Worm (Caenorhabditis elegans) whole organism, L3 larva: ENCODE data around the gene mdt-8.

ENCODE experiments used
- R02D3.7 ChIP-seq: fragments of 150-350 bp; optimal IDR thresholded peaks from 2 replicates; lab custom pipeline; 2014; ENCODE audit warnings: missing biosample characterization, missing genetic modification characterization
- ama-1 ChIP-seq: fragments of 150-350 bp; optimal IDR thresholded peaks from 2 replicates; lab custom pipeline; 2018
- ceh-16 ChIP-seq: sonication (generic microtip); optimal IDR thresholded peaks from 2 replicates; lab custom pipeline; 2017; ENCODE audit warnings: missing biosample characterization, missing genetic modification characterization
- ceh-82 ChIP-seq: fragments of 150-350 bp; optimal IDR thresholded peaks from 2 replicates; lab custom pipeline; 2014; ENCODE audit warnings: missing biosample characterization, missing genetic modification characterization
- ceh-9 ChIP-seq: sonication (generic microtip); optimal IDR thresholded peaks from 2 replicates; lab custom pipeline; 2018; ENCODE audit warnings: missing biosample characterization, missing genetic modification characterization
- egl-27 ChIP-seq: sonication (generic microtip); optimal IDR thresholded peaks from 4 replicates; lab custom pipeline; 2017; ENCODE audit warnings: missing biosample characterization, missing genetic modification reagents, missing genetic modification characterization
- egl-5 ChIP-seq: fragments of 150-350 bp; optimal IDR thresholded peaks from 2 replicates; lab custom pipeline; 2017; ENCODE audit warnings: missing biosample characterization, missing genetic modification reagents, missing genetic modification characterization, inconsistent platforms
- elt-1 ChIP-seq: fragments of 150-350 bp; optimal IDR thresholded peaks from 2 replicates; lab custom pipeline; 2014; ENCODE audit warnings: missing biosample characterization, missing genetic modification characterization
- elt-2 ChIP-seq: sonication (generic microtip); optimal IDR thresholded peaks from 2 replicates; lab custom pipeline; 2016; ENCODE audit warnings: missing genetic modification reagents, mild to moderate bottlenecking, missing genetic modification characterization, missing compliant biosample characterization
- fkh-10 ChIP-seq: sonication (generic microtip); optimal IDR thresholded peaks from 2 replicates; lab custom pipeline; 2017; ENCODE audit warnings: missing biosample characterization, missing genetic modification reagents, missing genetic modification characterization
- fkh-2 ChIP-seq: fragments of 150-350 bp; optimal IDR thresholded peaks from 2 replicates; lab custom pipeline; 2014; ENCODE audit warnings: missing biosample characterization, missing genetic modification reagents, missing genetic modification characterization
- fos-1 ChIP-seq: fragments of 150-350 bp; optimal IDR thresholded peaks from 2 replicates; lab custom pipeline; 2014; ENCODE audit warnings: missing biosample characterization, missing genetic modification characterization
- hmg-11 ChIP-seq: sonication (generic microtip); optimal IDR thresholded peaks from 2 replicates; lab custom pipeline; 2016; ENCODE audit warnings: missing genetic modification characterization, missing compliant biosample characterization
- jun-1 ChIP-seq: fragments of 150-350 bp; optimal IDR thresholded peaks from 2 replicates; lab custom pipeline; 2014; ENCODE audit warnings: missing biosample characterization, missing genetic modification reagents, missing genetic modification characterization
- lin-15B ChIP-seq: fragments of 150-350 bp; optimal IDR thresholded peaks from 2 replicates; lab custom pipeline; 2014; ENCODE audit warnings: missing biosample characterization, missing genetic modification characterization
- lin-39 ChIP-seq: fragments of 150-350 bp; optimal IDR thresholded peaks from 2 replicates; lab custom pipeline; 2018; ENCODE audit warnings: missing biosample characterization, missing genetic modification reagents, missing genetic modification characterization
- lsy-12 ChIP-seq: sonication (generic microtip); optimal IDR thresholded peaks from 2 replicates; lab custom pipeline; 2016; ENCODE audit warnings: mild to moderate bottlenecking, missing genetic modification characterization, missing compliant biosample characterization
- mdl-1 ChIP-seq: fragments of 150-350 bp; optimal IDR thresholded peaks from 2 replicates; lab custom pipeline; 2014; ENCODE audit warnings: missing biosample characterization, missing genetic modification characterization
- nfya-1 ChIP-seq: sonication (generic microtip); optimal IDR thresholded peaks from 2 replicates; lab custom pipeline; 2017; ENCODE audit warnings: missing genetic modification characterization, mild to moderate bottlenecking, missing compliant biosample characterization, antibody characterized with exemption, moderate library complexity; ENCODE audit not compliant: insufficient read depth
- nhr-11 ChIP-seq: fragments of 150-350 bp; optimal IDR thresholded peaks from 2 replicates; lab custom pipeline; 2014; ENCODE audit warnings: missing biosample characterization, missing genetic modification characterization
- nhr-12 ChIP-seq: fragments of 150-350 bp; optimal IDR thresholded peaks from 2 replicates; lab custom pipeline; 2014; ENCODE audit warnings: missing biosample characterization, missing genetic modification characterization
- nhr-23 ChIP-seq: fragments of 150-350 bp; optimal IDR thresholded peaks from 2 replicates; lab custom pipeline; 2014; ENCODE audit warnings: missing biosample characterization, missing genetic modification reagents, missing genetic modification characterization
- nhr-25 ChIP-seq: sonication (generic microtip); optimal IDR thresholded peaks from 2 replicates; lab custom pipeline; 2017; ENCODE audit warnings: missing biosample characterization, missing genetic modification characterization
- nhr-43 ChIP-seq: sonication (generic microtip); optimal IDR thresholded peaks from 2 replicates; lab custom pipeline; 2016; ENCODE audit warnings: mild to moderate bottlenecking, missing genetic modification characterization, missing compliant biosample characterization; ENCODE audit not compliant: poor library complexity, severe bottlenecking
- nhr-67 ChIP-seq: fragments of 150-350 bp; optimal IDR thresholded peaks from 2 replicates; lab custom pipeline; 2014; ENCODE audit warnings: missing biosample characterization, missing genetic modification characterization
- nhr-77 ChIP-seq: fragments of 150-350 bp; optimal IDR thresholded peaks from 2 replicates; lab custom pipeline; 2014; ENCODE audit warnings: missing biosample characterization, missing genetic modification characterization
- pha-4 ChIP-seq: fragments of 150-350 bp; optimal IDR thresholded peaks from 2 replicates; lab custom pipeline; 2014; ENCODE audit warnings: missing biosample characterization, missing genetic modification reagents, missing genetic modification characterization
- pqm-1 ChIP-seq: fragments of 150-350 bp; optimal IDR thresholded peaks from 2 replicates; lab custom pipeline; 2017; ENCODE audit warnings: missing biosample characterization, missing genetic modification characterization, inconsistent platforms
- sea-2 ChIP-seq: fragments of 150-350 bp; sonication (generic microtip); optimal IDR thresholded peaks from 4 replicates; lab custom pipeline; 2014; ENCODE audit warnings: missing biosample characterization, missing genetic modification reagents, missing genetic modification characterization
- skn-1 ChIP-seq: fragments of 150-350 bp; optimal IDR thresholded peaks from 2 replicates; lab custom pipeline; 2014; ENCODE audit warnings: missing biosample characterization, missing genetic modification characterization
- snpc-4 ChIP-seq: fragments of 150-350 bp; optimal IDR thresholded peaks from 2 replicates; lab custom pipeline; 2014; ENCODE audit warnings: missing biosample characterization, missing genetic modification characterization
- tbx-2 ChIP-seq: sonication (generic microtip); optimal IDR thresholded peaks from 2 replicates; lab custom pipeline; 2016; ENCODE audit warnings: mild to moderate bottlenecking, missing genetic modification characterization, missing compliant biosample characterization
- unc-39 ChIP-seq: sonication (generic microtip); optimal IDR thresholded peaks from 4 replicates; lab custom pipeline; 2017; ENCODE audit warnings: missing biosample characterization, missing genetic modification characterization
- unc-62 ChIP-seq: fragments of 150-350 bp; sonication (generic microtip); optimal IDR thresholded peaks from 4 replicates; lab custom pipeline; 2014; ENCODE audit warnings: missing biosample characterization, missing genetic modification reagents, missing genetic modification characterization
- zag-1 ChIP-seq: fragments of 150-350 bp; optimal IDR thresholded peaks from 2 replicates; lab custom pipeline; 2014; ENCODE audit warnings: missing biosample characterization, missing genetic modification characterization
- ztf-11 ChIP-seq: fragments of 150-350 bp; optimal IDR thresholded peaks from 2 replicates; lab custom pipeline; 2014; ENCODE audit warnings: missing biosample characterization, missing genetic modification characterization
- ztf-4 ChIP-seq: fragments of 150-350 bp; optimal IDR thresholded peaks from 2 replicates; lab custom pipeline; 2014; ENCODE audit warnings: missing biosample characterization, missing genetic modification characterization

The mdt-8 gene

DNA sequence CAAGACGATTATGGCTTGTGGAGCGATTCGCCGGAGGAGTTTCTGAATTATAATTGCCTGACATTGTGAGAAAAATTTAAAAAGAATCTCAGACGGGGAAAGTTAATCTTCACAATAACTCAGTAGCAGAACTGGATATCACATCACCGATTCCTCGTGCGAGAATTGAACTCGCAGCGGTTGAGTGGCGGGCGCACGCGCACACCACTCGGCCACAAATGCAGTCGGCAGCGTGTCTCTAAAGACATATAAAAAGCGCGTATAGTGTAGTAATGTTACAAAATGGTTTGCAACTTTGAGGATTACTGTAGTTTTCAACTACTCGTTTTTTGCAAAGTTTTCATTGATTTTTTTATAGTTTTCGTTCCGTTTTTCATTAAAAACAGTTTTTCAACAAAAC is 49.0 kb downstream of the mdt-8 start:
- no peak for TF ChIP-seq snpc-4 (tag; lab: Kevin White, UChicago)
- peak; percentile 93 for TF ChIP-seq hmg-11 (tag; lab: Kevin White, UChicago)
- peak; percentile 32 for TF ChIP-seq lin-15B (tag; lab: Kevin White, UChicago)
- no peak for TF ChIP-seq ztf-4 (tag; lab: Kevin White, UChicago)
- TF ChIP-seq mdl-1 (tag; lab: Kevin White, UChicago), result no peak
- TF ChIP-seq jun-1 (tag; lab: Kevin White, UChicago), result peak; percentile 9
- peak; percentile 50 for TF ChIP-seq nhr-77 (tag; lab: Kevin White, UChicago)
- no peak for TF ChIP-seq zag-1 (tag; lab: Kevin White, UChicago)
- TF ChIP-seq egl-5 (tag; lab: Kevin White, UChicago), result no peak
- no peak for TF ChIP-seq nhr-11 (tag; lab: Kevin White, UChicago)
- no peak for TF ChIP-seq nhr-12 (tag; lab: Kevin White, UChicago)
- TF ChIP-seq egl-27, result no peak
- TF ChIP-seq nhr-67 (tag; lab: Kevin White, UChicago), result no peak
- TF ChIP-seq elt-2 (tag; lab: Kevin White, UChicago), result peak; percentile 54
- TF ChIP-seq skn-1 (tag; lab: Kevin White, UChicago), result peak; percentile 48
- TF ChIP-seq lsy-12 (tag; lab: Kevin White, UChicago), result peak; percentile 91
- peak; percentile 81 for TF ChIP-seq lin-39 (tag; lab: Kevin White, UChicago)
- no peak for TF ChIP-seq R02D3.7 (tag; lab: Kevin White, UChicago)
- TF ChIP-seq ceh-9 (tag; lab: Kevin White, UChicago), result no peak
- TF ChIP-seq ceh-82 (tag; lab: Kevin White, UChicago), result no peak
- TF ChIP-seq fos-1, result no peak
- TF ChIP-seq fkh-10 (GFP tag; lab: Kevin White, UChicago), result no peak
- TF ChIP-seq sea-2, result no peak
- peak; percentile 86 for TF ChIP-seq nhr-43 (tag; lab: Kevin White, UChicago)
- TF ChIP-seq ztf-11 (tag; lab: Kevin White, UChicago), result no peak
- TF ChIP-seq fkh-2, result no peak
- no peak for TF ChIP-seq nfya-1
- TF ChIP-seq elt-1 (tag; lab: Kevin White, UChicago), result no peak
- TF ChIP-seq nhr-23 (tag; lab: Kevin White, UChicago), result peak; percentile 36
- peak; percentile 29 for TF ChIP-seq pqm-1 (tag; lab: Kevin White, UChicago)
- no peak for TF ChIP-seq ama-1 (lab: Kevin White, UChicago)
- no peak for TF ChIP-seq unc-62 (GFP tag; lab: Kevin White, UChicago)
- TF ChIP-seq nhr-25 (tag; lab: Kevin White, UChicago), result peak; percentile 77
- peak; percentile 47 for TF ChIP-seq tbx-2 (tag; lab: Kevin White, UChicago)
- TF ChIP-seq ceh-16 (tag; lab: Kevin White, UChicago), result peak; percentile 34

DNA sequence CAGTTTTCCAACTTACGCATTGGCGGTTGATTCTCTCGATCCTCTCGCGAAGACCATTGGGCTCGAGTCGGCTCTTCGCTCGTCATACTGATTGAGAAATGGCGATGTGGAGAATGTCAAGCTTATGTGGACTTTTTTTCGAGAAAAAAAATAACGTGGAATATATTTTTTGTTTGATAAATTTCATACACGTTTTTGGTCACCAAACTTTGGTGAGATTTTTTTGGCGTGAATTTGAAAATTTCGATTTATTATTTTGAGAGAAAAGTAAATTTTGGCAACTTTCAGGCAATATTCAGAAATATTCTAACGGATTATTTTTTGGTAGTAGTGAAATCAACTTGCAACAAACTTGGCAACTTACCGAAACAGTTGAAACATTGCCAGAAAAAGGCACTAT is 54.5 kb downstream of the mdt-8 start, which contains the start of gene W02B12.12:
TSS of gene W02B12.12 (minus strand) at position 101 of the 400 bp plus-strand sequence.
- no peak for TF ChIP-seq snpc-4 (tag; lab: Kevin White, UChicago)
- TF ChIP-seq pha-4 (tag; lab: Kevin White, UChicago), result no peak
- no peak for TF ChIP-seq egl-5 (tag; lab: Kevin White, UChicago)
- TF ChIP-seq nhr-12 (tag; lab: Kevin White, UChicago), result no peak
- no peak for TF ChIP-seq jun-1 (tag; lab: Kevin White, UChicago)
- no peak for TF ChIP-seq unc-39
- no peak for TF ChIP-seq pqm-1 (tag; lab: Kevin White, UChicago)
